Worm (Caenorhabditis elegans) whole organism, L3 larva: ENCODE data around the gene hum-4.

ENCODE experiments used
- R02D3.7 ChIP-seq: fragments of 150-350 bp; optimal IDR thresholded peaks from 2 replicates; lab custom pipeline; 2014; ENCODE audit warnings: missing biosample characterization, missing genetic modification characterization
- ZK546.5 ChIP-seq: sonication (generic microtip); optimal IDR thresholded peaks from 2 replicates; lab custom pipeline; 2017; ENCODE audit warnings: missing biosample characterization, missing genetic modification characterization
- ama-1 ChIP-seq: fragments of 150-350 bp; optimal IDR thresholded peaks from 2 replicates; lab custom pipeline; 2018
- ceh-16 ChIP-seq: sonication (generic microtip); optimal IDR thresholded peaks from 2 replicates; lab custom pipeline; 2017; ENCODE audit warnings: missing biosample characterization, missing genetic modification characterization
- ceh-28 ChIP-seq: fragments of 150-350 bp; optimal IDR thresholded peaks from 2 replicates; lab custom pipeline; 2014; ENCODE audit warnings: missing biosample characterization, missing genetic modification reagents, missing genetic modification characterization
- ceh-82 ChIP-seq: fragments of 150-350 bp; optimal IDR thresholded peaks from 2 replicates; lab custom pipeline; 2014; ENCODE audit warnings: missing biosample characterization, missing genetic modification characterization
- ceh-9 ChIP-seq: sonication (generic microtip); optimal IDR thresholded peaks from 2 replicates; lab custom pipeline; 2018; ENCODE audit warnings: missing biosample characterization, missing genetic modification characterization
- daf-12 ChIP-seq: fragments of 150-350 bp; optimal IDR thresholded peaks from 2 replicates; lab custom pipeline; 2014; ENCODE audit warnings: missing biosample characterization, missing genetic modification reagents, missing genetic modification characterization
- egl-5 ChIP-seq: fragments of 150-350 bp; optimal IDR thresholded peaks from 2 replicates; lab custom pipeline; 2017; ENCODE audit warnings: missing biosample characterization, missing genetic modification reagents, missing genetic modification characterization, inconsistent platforms
- elt-1 ChIP-seq: fragments of 150-350 bp; optimal IDR thresholded peaks from 2 replicates; lab custom pipeline; 2014; ENCODE audit warnings: missing biosample characterization, missing genetic modification characterization
- elt-2 ChIP-seq: sonication (generic microtip); optimal IDR thresholded peaks from 2 replicates; lab custom pipeline; 2016; ENCODE audit warnings: missing genetic modification reagents, mild to moderate bottlenecking, missing genetic modification characterization, missing compliant biosample characterization
- fkh-2 ChIP-seq: fragments of 150-350 bp; optimal IDR thresholded peaks from 2 replicates; lab custom pipeline; 2014; ENCODE audit warnings: missing biosample characterization, missing genetic modification reagents, missing genetic modification characterization
- hmg-11 ChIP-seq: sonication (generic microtip); optimal IDR thresholded peaks from 2 replicates; lab custom pipeline; 2016; ENCODE audit warnings: missing genetic modification characterization, missing compliant biosample characterization
- jun-1 ChIP-seq: fragments of 150-350 bp; optimal IDR thresholded peaks from 2 replicates; lab custom pipeline; 2014; ENCODE audit warnings: missing biosample characterization, missing genetic modification reagents, missing genetic modification characterization
- lin-15B ChIP-seq: fragments of 150-350 bp; optimal IDR thresholded peaks from 2 replicates; lab custom pipeline; 2014; ENCODE audit warnings: missing biosample characterization, missing genetic modification characterization
- lin-39 ChIP-seq: fragments of 150-350 bp; optimal IDR thresholded peaks from 2 replicates; lab custom pipeline; 2018; ENCODE audit warnings: missing biosample characterization, missing genetic modification reagents, missing genetic modification characterization
- lsy-12 ChIP-seq: sonication (generic microtip); optimal IDR thresholded peaks from 2 replicates; lab custom pipeline; 2016; ENCODE audit warnings: mild to moderate bottlenecking, missing genetic modification characterization, missing compliant biosample characterization
- nfya-1 ChIP-seq: sonication (generic microtip); optimal IDR thresholded peaks from 2 replicates; lab custom pipeline; 2017; ENCODE audit warnings: missing genetic modification characterization, mild to moderate bottlenecking, missing compliant biosample characterization, antibody characterized with exemption, moderate library complexity; ENCODE audit not compliant: insufficient read depth
- nhr-12 ChIP-seq: fragments of 150-350 bp; optimal IDR thresholded peaks from 2 replicates; lab custom pipeline; 2014; ENCODE audit warnings: missing biosample characterization, missing genetic modification characterization
- nhr-23 ChIP-seq: fragments of 150-350 bp; optimal IDR thresholded peaks from 2 replicates; lab custom pipeline; 2014; ENCODE audit warnings: missing biosample characterization, missing genetic modification reagents, missing genetic modification characterization
- nhr-25 ChIP-seq: sonication (generic microtip); optimal IDR thresholded peaks from 2 replicates; lab custom pipeline; 2017; ENCODE audit warnings: missing biosample characterization, missing genetic modification characterization
- nhr-43 ChIP-seq: sonication (generic microtip); optimal IDR thresholded peaks from 2 replicates; lab custom pipeline; 2016; ENCODE audit warnings: mild to moderate bottlenecking, missing genetic modification characterization, missing compliant biosample characterization; ENCODE audit not compliant: poor library complexity, severe bottlenecking
- nhr-76 ChIP-seq: fragments of 150-350 bp; sonication (generic microtip); optimal IDR thresholded peaks from 5 replicates; lab custom pipeline; 2014; ENCODE audit warnings: missing biosample characterization, missing genetic modification characterization
- nhr-77 ChIP-seq: fragments of 150-350 bp; optimal IDR thresholded peaks from 2 replicates; lab custom pipeline; 2014; ENCODE audit warnings: missing biosample characterization, missing genetic modification characterization
- pha-4 ChIP-seq: fragments of 150-350 bp; optimal IDR thresholded peaks from 2 replicates; lab custom pipeline; 2014; ENCODE audit warnings: missing biosample characterization, missing genetic modification reagents, missing genetic modification characterization
- pqm-1 ChIP-seq: fragments of 150-350 bp; optimal IDR thresholded peaks from 2 replicates; lab custom pipeline; 2017; ENCODE audit warnings: missing biosample characterization, missing genetic modification characterization, inconsistent platforms
- sea-2 ChIP-seq: fragments of 150-350 bp; sonication (generic microtip); optimal IDR thresholded peaks from 4 replicates; lab custom pipeline; 2014; ENCODE audit warnings: missing biosample characterization, missing genetic modification reagents, missing genetic modification characterization
- skn-1 ChIP-seq: fragments of 150-350 bp; optimal IDR thresholded peaks from 2 replicates; lab custom pipeline; 2014; ENCODE audit warnings: missing biosample characterization, missing genetic modification characterization
- tbx-2 ChIP-seq: sonication (generic microtip); optimal IDR thresholded peaks from 2 replicates; lab custom pipeline; 2016; ENCODE audit warnings: mild to moderate bottlenecking, missing genetic modification characterization, missing compliant biosample characterization
- ztf-11 ChIP-seq: fragments of 150-350 bp; optimal IDR thresholded peaks from 2 replicates; lab custom pipeline; 2014; ENCODE audit warnings: missing biosample characterization, missing genetic modification characterization
- ztf-4 ChIP-seq: fragments of 150-350 bp; optimal IDR thresholded peaks from 2 replicates; lab custom pipeline; 2014; ENCODE audit warnings: missing biosample characterization, missing genetic modification characterization

The hum-4 gene

ce11 chrX:11437716-11438115 lies 4.3 kb upstream of the hum-4 start:
- TF ChIP-seq ama-1 (lab: Kevin White, UChicago) (no peak), nhr-12 (tag; lab: Kevin White, UChicago) (no peak), nhr-76 (tag; lab: Kevin White, UChicago) (no peak), ztf-4 (no peak), nfya-1 (tag; lab: Kevin White, UChicago) (no peak)
- TF ChIP-seq, all 47 proteins: peak for 0

- TF ChIP-seq daf-12 (no peak), pha-4 (tag; lab: Kevin White, UChicago) (no peak), ama-1 (lab: Kevin White, UChicago) (no peak), lin-39 (tag; lab: Kevin White, UChicago) (no peak), R02D3.7 (tag; lab: Kevin White, UChicago) (no peak), lsy-12 (tag; lab: Kevin White, UChicago) (no peak), skn-1 (tag; lab: Kevin White, UChicago) (no peak), egl-5 (tag; lab: Kevin White, UChicago) (no peak), nhr-76 (tag; lab: Kevin White, UChicago) (no peak), nhr-25 (no peak), jun-1 (tag; lab: Kevin White, UChicago) (no peak), ceh-9 (no peak), ceh-82 (tag; lab: Kevin White, UChicago) (no peak), sea-2 (GFP tag; lab: Kevin White, UChicago) (no peak), lin-15B (no peak), ceh-28 (tag; lab: Kevin White, UChicago) (no peak)
Measured at ce11 chrX:11435488-11435887, 2.1 kb upstream of the hum-4 start.

DNA sequence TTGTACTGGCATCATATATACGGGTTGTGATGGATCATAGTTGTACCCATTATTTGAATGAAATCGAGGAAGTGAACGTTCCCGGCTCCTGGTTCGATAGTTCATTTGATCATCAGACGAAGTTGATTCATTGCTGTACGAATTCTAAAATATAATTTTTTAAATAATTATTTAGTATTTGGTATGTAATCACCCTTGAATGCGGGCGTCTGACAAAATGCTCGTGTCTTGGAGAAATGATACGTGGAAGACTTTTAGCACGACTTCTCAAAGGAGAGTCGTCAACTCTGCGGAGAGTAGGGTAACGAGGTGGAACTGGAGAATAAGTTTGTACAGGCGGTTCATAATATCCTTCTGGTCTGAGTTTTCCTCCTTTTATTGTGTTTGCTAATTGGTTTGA lies 5.8 kb downstream of the hum-4 start:
- TF ChIP-seq nhr-25 (no peak), nhr-43 (tag; lab: Kevin White, UChicago) (no peak), hmg-11 (no peak), ceh-16 (tag; lab: Kevin White, UChicago) (no peak)

- TF ChIP-seq elt-1 (tag; lab: Kevin White, UChicago): no peak
- peak; percentile 57 for TF ChIP-seq elt-2 (tag; lab: Kevin White, UChicago)
Measured at ce11 chrX:11426647-11427046, 6.7 kb downstream of the hum-4 start.

DNA sequence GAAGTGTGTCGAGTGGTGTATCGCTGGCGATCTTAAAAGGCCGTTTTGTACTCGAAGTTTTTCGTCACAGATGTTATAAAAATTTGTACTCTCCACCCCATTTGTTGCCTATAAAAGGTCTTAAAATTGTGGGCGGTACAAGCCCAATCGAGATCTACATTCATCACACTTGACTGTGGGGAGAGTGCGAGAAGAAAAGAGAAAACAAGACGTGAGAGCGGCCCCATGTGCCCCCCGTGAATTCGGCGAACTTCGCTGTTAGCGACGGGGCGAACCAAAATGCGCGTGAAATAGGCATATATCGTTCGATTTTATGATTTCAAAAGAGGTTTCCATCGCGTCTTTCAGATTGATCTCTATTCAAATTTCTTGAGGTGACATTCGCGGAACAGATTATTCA lies 13.4 kb downstream of the hum-4 start, which contains the start of gene F46C3.6:
Gene F46C3.6 (minus strand): TSS at position 87 of the 400 bp plus-strand sequence.
- TF ChIP-seq pqm-1 (tag; lab: Kevin White, UChicago) (no peak), nhr-25 (peak; percentile 72), nhr-23 (tag; lab: Kevin White, UChicago) (peak; percentile 4), nhr-43 (tag; lab: Kevin White, UChicago) (no peak)

DNA sequence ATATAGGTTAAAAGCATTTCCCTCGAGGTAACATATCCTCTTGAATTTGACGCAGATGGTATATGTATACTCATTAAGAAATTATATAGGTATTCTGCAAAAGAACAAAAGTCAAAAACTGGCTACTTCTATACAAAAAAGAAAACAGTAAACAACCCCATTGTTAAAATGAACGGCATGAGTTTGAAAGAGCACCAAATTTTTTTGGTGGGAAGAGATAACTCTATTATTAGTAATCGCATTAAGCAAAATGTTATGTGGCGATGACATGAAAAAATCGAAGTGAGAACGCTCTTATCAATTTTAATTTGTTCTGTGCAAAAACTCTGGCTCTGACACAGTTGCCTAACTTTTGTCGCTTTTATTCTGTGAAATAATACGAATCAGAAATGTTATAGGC lies 14.7 kb downstream of the hum-4 start, which contains the start of gene F46C3.2:
Gene F46C3.2 (minus strand): TSS at position 101 of the 400 bp plus-strand sequence.
- no peak for TF ChIP-seq ceh-28 (tag; lab: Kevin White, UChicago)
- no peak for TF ChIP-seq nhr-76 (tag; lab: Kevin White, UChicago)
- no peak for TF ChIP-seq tbx-2 (tag; lab: Kevin White, UChicago)
- TF ChIP-seq ztf-11 (tag; lab: Kevin White, UChicago): no peak
- no peak for TF ChIP-seq sea-2 (GFP tag; lab: Kevin White, UChicago)
- TF ChIP-seq lin-39 (tag; lab: Kevin White, UChicago): no peak
- TF ChIP-seq nhr-77 (tag; lab: Kevin White, UChicago): no peak
- TF ChIP-seq fkh-2 (tag; lab: Kevin White, UChicago): no peak
- no peak for TF ChIP-seq hmg-11
- TF ChIP-seq ZK546.5 (tag; lab: Kevin White, UChicago): no peak
- no peak for TF ChIP-seq ztf-4
- TF ChIP-seq ama-1 (lab: Kevin White, UChicago): no peak
- peak; percentile 24 for TF ChIP-seq elt-2 (tag; lab: Kevin White, UChicago)
- no peak for TF ChIP-seq elt-1 (tag; lab: Kevin White, UChicago)
- TF ChIP-seq pha-4 (tag; lab: Kevin White, UChicago): peak; percentile 10
- TF ChIP-seq jun-1 (tag; lab: Kevin White, UChicago): no peak
